Worm (Caenorhabditis elegans) whole organism, L4 larva: Measurements from ENCODE around the gene C32D5.8.

Experiments
- Y105C5A.15 ChIP-seq: fragments of 200-800 bp; sonication (Bioruptor generic); IDR thresholded peaks from 2 replicates; pipeline ENCODE4 v1.3.6; 2022; ENCODE audit warnings: missing genetic modification characterization, missing compliant biosample characterization
- aha-1 ChIP-seq: fragments of 150-350 bp; peaks from one replicate; lab custom pipeline; 2014; ENCODE audit warnings: missing biosample characterization, missing genetic modification characterization
- dmd-9 ChIP-seq: fragments of 200-800 bp; sonication (Bioruptor generic); IDR thresholded peaks from 2 replicates; pipeline ENCODE4 v1.3.6; 2022; ENCODE audit warnings: missing genetic modification reagents, missing genetic modification characterization, missing compliant biosample characterization
- dpl-1 ChIP-seq: fragments of 150-350 bp; optimal IDR thresholded peaks from 2 replicates; lab custom pipeline; 2014; ENCODE audit warnings: missing biosample characterization, missing genetic modification reagents, missing genetic modification characterization
- lim-7 ChIP-seq: fragments of 200-800 bp; sonication (Bioruptor generic); IDR thresholded peaks from 2 replicates; pipeline ENCODE4 v1.3.6; 2022; ENCODE audit warnings: missing genetic modification characterization, missing compliant biosample characterization
- lin-39 ChIP-seq: fragments of 150-350 bp; optimal IDR thresholded peaks from 2 replicates; lab custom pipeline; 2014; ENCODE audit warnings: missing biosample characterization, missing genetic modification reagents, missing genetic modification characterization
- nhr-77 ChIP-seq: fragments of 150-350 bp; optimal IDR thresholded peaks from 2 replicates; lab custom pipeline; 2014; ENCODE audit warnings: missing biosample characterization, missing genetic modification characterization
- rbr-2 ChIP-seq: sonication (generic microtip); optimal IDR thresholded peaks from 2 replicates; lab custom pipeline; 2016; ENCODE audit warnings: missing genotype, missing genetic modification characterization, missing compliant biosample characterization
- snpc-4 ChIP-seq: fragments of 150-350 bp; optimal IDR thresholded peaks from 2 replicates; lab custom pipeline; 2014; ENCODE audit warnings: missing biosample characterization, missing genetic modification characterization
- spr-3 ChIP-seq: fragments of 200-800 bp; sonication (Bioruptor generic); optimal IDR thresholded peaks from 2 replicates; lab custom pipeline; 2018; ENCODE audit warnings: mild to moderate bottlenecking, missing genetic modification characterization, missing compliant biosample characterization
- zfp-3 ChIP-seq: fragments of 200-800 bp; sonication (Bioruptor generic); conservative IDR thresholded peaks from 2 replicates; pipeline ENCODE4 v1.3.6; 2022; ENCODE audit warnings: missing genetic modification reagents, missing genetic modification characterization, missing compliant biosample characterization

ce11 chrII:6379038-6379563 lies 33.3 kb upstream of the C32D5.8 start:
- no peak for TF ChIP-seq lin-39 (tag; lab: Kevin White, UChicago)
- TF ChIP-seq Y105C5A.15 (GFP tag; lab: Robert Waterston, UW) = no peak
- TF ChIP-seq snpc-4 (tag; lab: Kevin White, UChicago) = no peak
- no peak for TF ChIP-seq nhr-77 (tag; lab: Kevin White, UChicago)
- no peak for TF ChIP-seq aha-1 (tag; lab: Kevin White, UChicago)
- TF ChIP-seq dpl-1 = no peak
- TF ChIP-seq lim-7 (GFP tag; lab: Robert Waterston, UW) = no peak
- TF ChIP-seq dmd-9 (GFP tag; lab: Robert Waterston, UW) = no peak
- no peak for TF ChIP-seq zfp-3 (GFP tag; lab: Robert Waterston, UW)
- no peak for TF ChIP-seq spr-3 (GFP tag; lab: Kevin White, UChicago)
- no peak for TF ChIP-seq rbr-2 (tag; lab: Kevin White, UChicago)
